Fruit fly (Drosophila melanogaster) whole organism, embryonic: ENCODE results near the gene DhpD.
A peak's percentile ranks its signal among the peaks of the same experiment; 100 is the strongest.

ENCODE experiments used
- CG11085 ChIP-seq: fragments of 200-800 bp; sonication (Bioruptor generic); IDR thresholded peaks from 2 replicates; pipeline ENCODE4 v1.3.6; 2022; ENCODE audit warnings: missing biosample characterization, missing genetic modification characterization
- CG12104 ChIP-seq: fragments of 200-800 bp; sonication (Bioruptor generic); optimal IDR thresholded peaks from 3 replicates; lab custom pipeline; 2016; ENCODE audit warnings: missing biosample characterization, missing genetic modification characterization
- CG13123 ChIP-seq: fragments of 200-800 bp; sonication (Bioruptor generic); optimal IDR thresholded peaks from 2 replicates; lab custom pipeline; 2016; ENCODE audit warnings: missing biosample characterization, missing genetic modification characterization
- CG14667 ChIP-seq: fragments of 200-800 bp; sonication (Bioruptor generic); IDR thresholded peaks from 2 replicates; pipeline ENCODE4 v1.3.6; 2022; ENCODE audit warnings: missing biosample characterization, missing genetic modification characterization
- CG15011 ChIP-seq: fragments of 200-800 bp; sonication (Bioruptor generic); optimal IDR thresholded peaks from 3 replicates; lab custom pipeline; 2018; ENCODE audit warnings: missing biosample characterization, mild to moderate bottlenecking, missing genetic modification characterization
- CG1792 ChIP-seq: fragments of 200-800 bp; sonication (Bioruptor generic); optimal IDR thresholded peaks from 2 replicates; lab custom pipeline; 2016; ENCODE audit warnings: missing biosample characterization, missing genetic modification characterization
- CG31224 ChIP-seq: fragments of 200-800 bp; sonication (Bioruptor generic); IDR thresholded peaks from 2 replicates; pipeline ENCODE4 v1.3.6; 2022; ENCODE audit warnings: missing biosample characterization, missing genetic modification characterization
- CG3281 ChIP-seq: fragments of 200-800 bp; sonication (Bioruptor generic); optimal IDR thresholded peaks from 3 replicates; lab custom pipeline; 2017; ENCODE audit warnings: missing biosample characterization, mild to moderate bottlenecking, missing genetic modification characterization
- CG6654 ChIP-seq: fragments of 200-800 bp; sonication (Bioruptor generic); optimal IDR thresholded peaks from 2 replicates; lab custom pipeline; 2017; ENCODE audit warnings: missing biosample characterization, mild to moderate bottlenecking, missing genetic modification characterization
- CG6683 ChIP-seq: fragments of 200-800 bp; sonication (Bioruptor generic); optimal IDR thresholded peaks from 2 replicates; lab custom pipeline; 2017; ENCODE audit warnings: missing biosample characterization, mild to moderate bottlenecking, missing genetic modification characterization, missing genetic modification reagents
- CG6765 ChIP-seq: fragments of 200-800 bp; sonication (Bioruptor generic); optimal IDR thresholded peaks from 3 replicates; lab custom pipeline; 2017; ENCODE audit warnings: missing biosample characterization, mild to moderate bottlenecking, missing genetic modification characterization
- CG7839 ChIP-seq: fragments of 200-800 bp; sonication (Bioruptor generic); optimal IDR thresholded peaks from 3 replicates; lab custom pipeline; 2018; ENCODE audit warnings: missing biosample characterization, mild to moderate bottlenecking, missing genetic modification characterization, moderate library complexity
- CG8388 ChIP-seq: fragments of 200-800 bp; sonication (Bioruptor generic); optimal IDR thresholded peaks from 2 replicates; lab custom pipeline; 2019; ENCODE audit warnings: missing biosample characterization, mild to moderate bottlenecking, missing genetic modification characterization, moderate library complexity
- CG8765 ChIP-seq: fragments of 200-800 bp; sonication (Bioruptor generic); IDR thresholded peaks from 2 replicates; pipeline ENCODE4 v1.3.6; 2022; ENCODE audit warnings: missing biosample characterization, missing genetic modification characterization
- CG9932 ChIP-seq: fragments of 200-800 bp; sonication (Bioruptor generic); IDR thresholded peaks from 2 replicates; pipeline ENCODE4 v1.3.6; 2022; ENCODE audit warnings: missing biosample characterization, missing genetic modification characterization
- CHES-1-like ChIP-seq: fragments of 200-800 bp; sonication (Bioruptor generic); optimal IDR thresholded peaks from 2 replicates; lab custom pipeline; 2016; ENCODE audit warnings: missing biosample characterization, missing genetic modification characterization
- ERR ChIP-seq: fragments of 200-800 bp; sonication (Bioruptor generic); optimal IDR thresholded peaks from 2 replicates; lab custom pipeline; 2016; ENCODE audit warnings: missing biosample characterization, missing genetic modification characterization
- Ets97D ChIP-seq: fragments of 200-800 bp; sonication (Bioruptor generic); optimal IDR thresholded peaks from 3 replicates; lab custom pipeline; 2016; ENCODE audit warnings: missing biosample characterization, missing genetic modification characterization
- Fer1 ChIP-seq: fragments of 200-800 bp; sonication (Bioruptor generic); optimal IDR thresholded peaks from 2 replicates; lab custom pipeline; 2017; ENCODE audit warnings: missing biosample characterization, mild to moderate bottlenecking, missing genetic modification characterization
- H15 ChIP-seq: fragments of 200-800 bp; sonication (Bioruptor generic); IDR thresholded peaks from 3 replicates; pipeline ENCODE4 v1.3.6; 2022; ENCODE audit warnings: missing biosample characterization, missing genetic modification characterization
- HLH3B ChIP-seq: fragments of 200-800 bp; sonication (Bioruptor generic); IDR thresholded peaks from 2 replicates; pipeline ENCODE4 v1.3.6; 2022; ENCODE audit warnings: missing biosample characterization, missing genetic modification characterization
- Hr39 ChIP-seq: fragments of >200 bp; optimal IDR thresholded peaks from 2 replicates; lab custom pipeline; 2017
- Meics ChIP-seq: fragments of 200-800 bp; sonication (Bioruptor generic); optimal IDR thresholded peaks from 2 replicates; lab custom pipeline; 2017; ENCODE audit warnings: missing biosample characterization, mild to moderate bottlenecking, missing genetic modification characterization
- NC2β ChIP-seq: fragments of 200-800 bp; sonication (Bioruptor generic); optimal IDR thresholded peaks from 2 replicates; lab custom pipeline; 2016; ENCODE audit warnings: missing biosample characterization, missing genetic modification characterization
- NfI ChIP-seq: fragments of 200-800 bp; sonication (Bioruptor generic); optimal IDR thresholded peaks from 3 replicates; lab custom pipeline; 2018; ENCODE audit warnings: missing biosample characterization, mild to moderate bottlenecking, missing genetic modification characterization, moderate library complexity
- PHDP ChIP-seq: fragments of 200-800 bp; sonication (Bioruptor generic); optimal IDR thresholded peaks from 3 replicates; lab custom pipeline; 2018; ENCODE audit warnings: missing biosample characterization, mild to moderate bottlenecking, missing genetic modification characterization, moderate library complexity
- Pdp1 ChIP-seq, 2 experiments: fragments of 200-800 bp; sonication (Bioruptor generic); optimal IDR thresholded peaks; 3 replicates each; lab custom pipeline; 2016; ENCODE audit warnings: missing biosample characterization in 2 of 2, missing genetic modification characterization in 2 of 2, mild to moderate bottlenecking in 1 of 2, moderate library complexity in 1 of 2
- Ptx1 ChIP-seq: fragments of 200-800 bp; sonication (Bioruptor generic); IDR thresholded peaks from 2 replicates; pipeline ENCODE4 v1.3.6; 2022; ENCODE audit warnings: missing biosample characterization, missing genetic modification characterization
- Rfx ChIP-seq: fragments of 200-800 bp; sonication (Bioruptor generic); IDR thresholded peaks from 2 replicates; pipeline ENCODE4 v1.3.6; 2022; ENCODE audit warnings: missing biosample characterization, missing genetic modification characterization
- Spps ChIP-seq: fragments of 200-800 bp; sonication (Bioruptor generic); optimal IDR thresholded peaks from 2 replicates; lab custom pipeline; 2018; ENCODE audit warnings: missing biosample characterization, mild to moderate bottlenecking, missing genetic modification characterization
- Trl ChIP-seq, 3 experiments: fragments of >200 bp in 2 of 3; fragments of 200-800 bp in 1 of 3; sonication (Bioruptor generic) in 1 of 3; optimal IDR thresholded peaks; 2 replicates in 1 of 3; 3 replicates in 2 of 3; lab custom pipeline; 2016 to 2017; ENCODE audit warnings: missing biosample characterization in 1 of 3, missing genetic modification characterization in 1 of 3
- Usf ChIP-seq: fragments of 200-800 bp; sonication (Bioruptor generic); optimal IDR thresholded peaks from 2 replicates; lab custom pipeline; 2017; ENCODE audit warnings: missing genotype, missing biosample characterization, missing genetic modification characterization
- ac ChIP-seq: fragments of 200-800 bp; sonication (Bioruptor generic); optimal IDR thresholded peaks from 3 replicates; lab custom pipeline; 2017; ENCODE audit warnings: missing biosample characterization, mild to moderate bottlenecking, missing genetic modification characterization
- chif ChIP-seq, 2 experiments: fragments of 200-800 bp; sonication (Bioruptor generic); optimal IDR thresholded peaks; 3 replicates each; lab custom pipeline; 2016; ENCODE audit warnings: missing biosample characterization in 2 of 2, missing genetic modification characterization in 2 of 2
- grau ChIP-seq: fragments of 200-800 bp; optimal IDR thresholded peaks from 3 replicates; lab custom pipeline; 2019; ENCODE audit warnings: missing biosample characterization, mild to moderate bottlenecking, missing genetic modification characterization, moderate library complexity
- ind ChIP-seq: fragments of 200-800 bp; sonication (Bioruptor generic); optimal IDR thresholded peaks from 3 replicates; lab custom pipeline; 2016; ENCODE audit warnings: missing biosample characterization, missing genetic modification characterization
- insv ChIP-seq, 2 experiments: fragments of 200-800 bp; sonication (Bioruptor generic); optimal IDR thresholded peaks; 3 replicates each; lab custom pipeline; 2016 to 2018; ENCODE audit warnings: missing biosample characterization in 2 of 2, missing genetic modification characterization in 2 of 2
- lab ChIP-seq: fragments of 200-800 bp; sonication (Bioruptor generic); optimal IDR thresholded peaks from 3 replicates; lab custom pipeline; 2017; ENCODE audit warnings: missing biosample characterization, missing genetic modification characterization, mild to moderate bottlenecking, moderate library complexity, missing genetic modification reagents
- lilli ChIP-seq: fragments of 200-800 bp; sonication (Bioruptor generic); optimal IDR thresholded peaks from 3 replicates; lab custom pipeline; 2016; ENCODE audit warnings: missing biosample characterization, missing genetic modification characterization
- nerfin-1 ChIP-seq: fragments of 200-800 bp; sonication (Bioruptor generic); optimal IDR thresholded peaks from 3 replicates; lab custom pipeline; 2019; ENCODE audit warnings: missing biosample characterization, mild to moderate bottlenecking, missing genetic modification characterization, moderate library complexity
- otp ChIP-seq: fragments of 200-800 bp; sonication (Bioruptor generic); IDR thresholded peaks from 3 replicates; pipeline ENCODE4, ENCODE4 v1.3.6; 2022; ENCODE audit warnings: missing biosample characterization, missing genetic modification characterization
- pb ChIP-seq: fragments of 200-800 bp; sonication (Bioruptor generic); optimal IDR thresholded peaks from 3 replicates; lab custom pipeline; 2016; ENCODE audit warnings: missing biosample characterization, missing genetic modification characterization
- pita ChIP-seq: fragments of 200-800 bp; sonication (Bioruptor generic); optimal IDR thresholded peaks from 2 replicates; lab custom pipeline; 2017; ENCODE audit warnings: missing biosample characterization, mild to moderate bottlenecking, missing genetic modification characterization
- sc ChIP-seq, 3 experiments: fragments of >200 bp in 2 of 3; fragments of 200-800 bp in 1 of 3; sonication (Bioruptor generic) in 1 of 3; optimal IDR thresholded peaks; 2 replicates in 2 of 3; 3 replicates in 1 of 3; lab custom pipeline; 2017; ENCODE audit warnings: mild to moderate bottlenecking in 1 of 3, missing biosample characterization in 1 of 3, missing genetic modification characterization in 1 of 3, missing genetic modification reagents in 1 of 3
- slou ChIP-seq: fragments of 200-800 bp; sonication (Bioruptor generic); optimal IDR thresholded peaks from 3 replicates; lab custom pipeline; 2016; ENCODE audit warnings: missing biosample characterization, missing genetic modification characterization
- sob ChIP-seq: fragments of 200-800 bp; sonication (Bioruptor generic); IDR thresholded peaks from 2 replicates; pipeline ENCODE4 v1.3.6; 2022; ENCODE audit warnings: missing biosample characterization, missing genetic modification characterization
- sr ChIP-seq: fragments of 200-800 bp; sonication (Bioruptor generic); IDR thresholded peaks from 3 replicates; pipeline ENCODE4 v1.3.6; 2022; ENCODE audit warnings: missing biosample characterization, missing genetic modification characterization
- twi ChIP-seq: fragments of 200-800 bp; optimal IDR thresholded peaks from 2 replicates; lab custom pipeline; 2019; ENCODE audit warnings: missing biosample characterization, mild to moderate bottlenecking, missing genetic modification characterization, moderate library complexity
- vnd ChIP-seq: fragments of 200-800 bp; sonication (Bioruptor generic); IDR thresholded peaks from 3 replicates; pipeline ENCODE4 v1.3.6; 2022; ENCODE audit warnings: missing biosample characterization, missing genetic modification characterization; ENCODE audit not compliant: partially characterized antibody

Gene DhpD

DNA sequence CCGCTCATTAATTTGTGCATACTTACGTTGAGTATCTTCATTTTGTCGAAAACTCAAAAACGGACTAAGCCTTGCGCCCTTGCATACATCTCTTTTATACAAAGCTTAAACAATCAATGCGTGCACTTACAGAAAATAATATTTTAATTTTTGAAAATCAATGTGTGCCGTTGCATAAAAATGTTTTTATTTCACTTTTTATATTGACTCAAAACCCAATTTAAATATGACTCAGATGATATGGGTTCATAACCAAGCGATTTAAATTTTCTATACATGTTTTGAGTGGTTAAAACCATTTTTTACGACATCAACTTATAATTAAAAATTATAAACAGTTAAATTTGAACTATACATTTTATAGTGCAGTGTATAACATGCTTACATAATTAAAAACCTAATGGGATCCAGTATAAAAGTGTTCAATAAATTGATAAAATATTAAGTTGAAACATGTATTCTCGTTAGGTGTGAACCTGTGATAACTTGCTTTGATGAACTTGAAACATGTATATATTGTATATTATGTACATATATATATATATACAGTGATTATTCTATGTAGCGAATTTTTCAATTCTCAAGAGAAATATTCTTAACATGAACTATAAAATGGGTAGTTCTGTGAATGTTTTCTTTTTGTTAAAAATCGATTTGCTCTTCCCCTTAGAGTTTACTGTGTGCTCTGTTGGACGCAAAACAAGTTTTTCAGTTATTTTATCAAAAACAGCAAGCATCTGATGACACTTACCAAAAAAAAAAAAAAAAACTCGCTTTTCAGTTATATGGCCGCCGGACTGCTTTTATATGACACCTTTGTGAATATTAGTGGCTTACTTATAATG lies 14.3 kb upstream of the DhpD start, which contains the start of gene CG34305 (continued):
- no peak for TF ChIP-seq CHES-1-like (GFP tag; lab: Kevin White, UChicago)
- no peak for TF ChIP-seq otp (GFP tag; lab: Robert Waterston, UW)
- no peak for TF ChIP-seq CG31224 (GFP tag; lab: Robert Waterston, UW)
- TF ChIP-seq CG13123 (GFP tag; lab: Kevin White, UChicago) = no peak
- peak; percentile 68 for TF ChIP-seq Rfx
- peak; percentile 45 for TF ChIP-seq Meics (GFP tag; lab: Kevin White, UChicago)
- TF ChIP-seq sr = no peak
- no peak for TF ChIP-seq CG12104
- peak; percentile 22 for TF ChIP-seq PHDP (tag; lab: Kevin White, UChicago)
- no peak for TF ChIP-seq nerfin-1 (tag; lab: Kevin White, UChicago)
- TF ChIP-seq CG9932 (GFP tag; lab: Robert Waterston, UW) = peak; percentile 59
- TF ChIP-seq lilli (GFP tag; lab: Kevin White, UChicago) = peak; percentile 4
- peak; percentile 25; the same call in 1 of the 2 replicates for TF ChIP-seq Ptx1
- TF ChIP-seq twi (tag; lab: Kevin White, UChicago) = no peak
- no peak for TF ChIP-seq NC2β (GFP tag; lab: Kevin White, UChicago)
- no peak for TF ChIP-seq CG15011 (GFP tag; lab: Kevin White, UChicago)
- TF ChIP-seq Hr39 (lab: Kevin White, UChicago) = no peak
- TF ChIP-seq CG11085 = no peak
- TF ChIP-seq Pdp1 (GFP tag; optimal IDR thresholded peaks at IDR 0.05; lab: Kevin White, UChicago) = peak in 1 of 2 experiments; percentile 15
- no peak for TF ChIP-seq ac (GFP tag; lab: Kevin White, UChicago)
- no peak for TF ChIP-seq vnd
- TF ChIP-seq ERR (GFP tag; lab: Kevin White, UChicago) = no peak
- TF ChIP-seq CG3281 (GFP tag; lab: Kevin White, UChicago) = peak; percentile 38
- TF ChIP-seq grau (tag; lab: Kevin White, UChicago) = peak; percentile 67
- no peak for TF ChIP-seq sob (GFP tag; lab: Robert Waterston, UW)
- TF ChIP-seq H15 (GFP tag; lab: Robert Waterston, UW) = no peak
- TF ChIP-seq insv (GFP tag; optimal IDR thresholded peaks at IDR 0.05; lab: Kevin White, UChicago) = no peak
- no peak for TF ChIP-seq Ets97D (GFP tag; lab: Kevin White, UChicago)
- TF ChIP-seq ind (GFP tag; lab: Kevin White, UChicago) = no peak
- peak; percentile 19 for TF ChIP-seq Fer1
- TF ChIP-seq pb (GFP tag; lab: Kevin White, UChicago) = no peak
- TF ChIP-seq CG14667 (GFP tag; lab: Robert Waterston, UW) = no peak
- TF ChIP-seq CG1792 (GFP tag; lab: Kevin White, UChicago) = no peak
- no peak for TF ChIP-seq HLH3B (GFP tag; lab: Robert Waterston, UW)
- no peak for TF ChIP-seq CG6765 (GFP tag; lab: Kevin White, UChicago)
- no peak for TF ChIP-seq slou (GFP tag; lab: Kevin White, UChicago)
- TF ChIP-seq Trl (optimal IDR thresholded peaks at IDR 0.05; lab: Kevin White, UChicago) = no peak
- no peak for TF ChIP-seq Trl (GFP tag; optimal IDR thresholded peaks at IDR 0.05; lab: Kevin White, UChicago)
- TF ChIP-seq Spps (tag; lab: Kevin White, UChicago) = no peak
- no peak for TF ChIP-seq sc (optimal IDR thresholded peaks at IDR 0.05; lab: Kevin White, UChicago)
- no peak for TF ChIP-seq sc (GFP tag; optimal IDR thresholded peaks at IDR 0.05; lab: Kevin White, UChicago)
- TF ChIP-seq NfI = no peak
- TF ChIP-seq Usf (GFP tag; lab: Kevin White, UChicago) = no peak
- TF ChIP-seq CG6654 = no peak
- TF ChIP-seq CG8765 (GFP tag; lab: Robert Waterston, UW) = no peak
- no peak for TF ChIP-seq pita (GFP tag; lab: Kevin White, UChicago)
- peak; percentile 11 for TF ChIP-seq lab (GFP tag; lab: Kevin White, UChicago)
- TF ChIP-seq CG6683 (GFP tag; lab: Kevin White, UChicago) = no peak
- no peak for TF ChIP-seq CG8388 (GFP tag; lab: Kevin White, UChicago)
- no peak for TF ChIP-seq chif (GFP tag; optimal IDR thresholded peaks at IDR 0.05; lab: Kevin White, UChicago)
- peak; percentile 32 for TF ChIP-seq CG7839 (tag; lab: Kevin White, UChicago)
